Worm (Caenorhabditis elegans): ENCODE measurements around the gene fbxa-78.
"Not testable (repeated sequence)": the region's sequence is repeated elsewhere in the genome, so short reads cannot be mapped to it uniquely, and the experiment has no call there.

Gene fbxa-78

ce11 chrIII:1279197-1279596, 20.9 kb upstream of the fbxa-78 start (continued):
- no peak for TF ChIP-seq ets-5 (GFP tag; IDR thresholded peaks at IDR 0.05)
- no peak for TF ChIP-seq skn-1 (tag; optimal IDR thresholded peaks at IDR 0.05)
- no peak for TF ChIP-seq lin-39 (tag; optimal IDR thresholded peaks at IDR 0.05)
- no peak for TF ChIP-seq blmp-1 (tag; optimal IDR thresholded peaks at IDR 0.05)
- TF ChIP-seq sox-4 (tag; optimal IDR thresholded peaks at IDR 0.05), result no peak
- TF ChIP-seq vab-15 (tag; optimal IDR thresholded peaks at IDR 0.05), result no peak

ce11 chrIII:1275513-1275912, 17.3 kb upstream of the fbxa-78 start, which contains the start of gene fbxa-30:
Gene fbxa-30 (minus strand): TSS chrIII:1275613.
- TF ChIP-seq egl-13 (tag; optimal IDR thresholded peaks at IDR 0.05) (no peak), nhr-12 (tag; optimal IDR thresholded peaks at IDR 0.05) (no peak), ceh-88 (GFP tag; IDR thresholded peaks at IDR 0.05) (no peak), pag-3 (tag; optimal IDR thresholded peaks at IDR 0.05; ENCODE audit: borderline replicate concordance, insufficient read depth) (no peak), rnt-1 (tag; optimal IDR thresholded peaks at IDR 0.05) (no peak)

- no peak for TF ChIP-seq unc-98 (GFP tag; IDR thresholded peaks at IDR 0.05)
- TF ChIP-seq ceh-88 (GFP tag; IDR thresholded peaks at IDR 0.05), result no peak
- peak; percentile 8 for TF ChIP-seq elt-2 (tag; optimal IDR thresholded peaks at IDR 0.05)
- TF ChIP-seq nhr-77 (tag; optimal IDR thresholded peaks at IDR 0.05), result no peak
These were observed 15.5 kb upstream of the fbxa-78 start, which contains the start of gene fbxa-29 for ce11 chrIII:1273655-1274328. Gene fbxa-29 (minus strand): TSS chrIII:1273705.

DNA sequence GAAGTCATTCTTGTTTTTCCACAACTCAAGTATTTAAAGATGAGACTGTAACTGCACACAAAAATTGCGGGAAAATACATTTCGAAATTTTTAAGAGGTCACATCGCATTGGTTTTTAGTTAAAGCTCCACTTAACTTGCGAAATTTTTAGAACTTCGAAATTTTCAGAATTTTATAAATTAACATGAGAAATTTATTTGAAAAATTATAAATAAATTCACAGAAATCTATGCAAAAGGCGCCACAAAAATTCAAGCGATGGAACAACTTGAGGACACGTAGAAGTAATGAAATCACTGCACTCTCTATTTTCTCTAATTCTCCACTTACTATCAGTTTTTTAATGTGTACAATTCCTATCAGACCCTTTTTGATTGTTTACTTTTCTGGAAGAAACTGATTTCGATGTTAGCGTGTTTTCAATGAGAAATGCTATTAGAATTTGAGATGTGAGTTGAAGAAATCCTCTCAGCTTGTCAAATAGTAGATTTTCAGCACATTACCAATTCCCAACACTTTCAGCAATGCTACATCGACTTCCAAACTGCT, 13.2 kb upstream of the fbxa-78 start, which contains the start of gene fbxa-31:
fbxa-31 (minus strand) TSS at position 51 of the 549 bp plus-strand sequence.
- TF ChIP-seq unc-62 (GFP tag; optimal IDR thresholded peaks at IDR 0.05), result no peak
- peak; percentile 24 for TF ChIP-seq elt-2 (tag; optimal IDR thresholded peaks at IDR 0.05)
- TF ChIP-seq lin-35 (GFP tag; optimal IDR thresholded peaks at IDR 0.05), result peak in 1 of 2 experiments; percentile 27
- no peak for TF ChIP-seq efl-1 (optimal IDR thresholded peaks at IDR 0.05)
- peak in 1 of 2 experiments; percentile 26 for TF ChIP-seq efl-1 (GFP tag; optimal IDR thresholded peaks at IDR 0.05 in 1 of 2)
- no peak for TF ChIP-seq ztf-11 (tag; optimal IDR thresholded peaks at IDR 0.05)

DNA sequence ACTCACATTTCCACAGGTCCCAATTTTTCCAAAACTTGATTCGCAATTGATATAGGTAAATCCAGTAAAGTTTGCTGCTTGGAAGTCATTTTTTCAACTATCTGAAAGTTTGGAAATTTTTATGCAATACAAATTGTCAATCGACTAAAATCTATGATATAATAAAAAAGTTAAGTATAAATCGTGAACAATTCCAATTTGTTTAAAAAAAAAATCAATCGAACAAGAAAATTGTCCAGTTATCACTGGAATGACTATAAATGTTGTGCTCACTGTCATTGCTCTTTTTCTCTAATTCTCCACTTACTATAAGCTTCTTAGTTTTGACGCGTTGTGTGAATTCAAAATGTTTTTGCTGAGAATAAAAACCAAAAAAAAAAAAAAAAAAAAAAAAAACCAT, 10.9 kb upstream of the fbxa-78 start, which contains the start of gene fbxa-32:
fbxa-32 (minus strand) TSS at position 101 of the 400 bp plus-strand sequence.
- TF ChIP-seq dsc-1 (tag; optimal IDR thresholded peaks at IDR 0.05) (no peak), irx-1 (tag; optimal IDR thresholded peaks at IDR 0.05) (no peak), elt-2 (tag; optimal IDR thresholded peaks at IDR 0.05) (peak; percentile 16)

- TF ChIP-seq hlh-4, unc-86, jun-1 (tag; optimal IDR thresholded peaks at IDR 0.05): not testable (repeated sequence)
These were observed 8.5 kb upstream of the fbxa-78 start, which contains the start of gene fbxa-151 for ce11 chrIII:1266799-1267198. Gene fbxa-151 (minus strand): TSS chrIII:1266899.

DNA sequence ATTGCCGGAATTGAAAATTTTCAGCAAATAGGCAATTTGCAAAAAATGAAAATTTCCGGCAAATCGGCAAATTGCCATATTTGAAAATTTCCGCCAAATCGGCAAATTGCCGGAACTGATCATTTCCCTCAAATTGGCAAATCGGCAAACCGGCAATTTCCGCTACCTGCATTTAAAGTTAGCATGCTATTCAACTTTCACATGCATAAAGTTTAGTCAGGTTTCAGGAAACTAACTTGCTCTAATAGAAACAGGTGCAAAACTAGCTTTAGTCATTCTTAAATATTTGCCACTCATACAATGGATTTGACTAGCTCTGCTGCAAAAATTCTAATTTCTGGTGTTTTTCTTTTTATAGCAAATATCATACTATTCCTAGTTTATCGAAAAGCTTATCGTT, 5.4 kb upstream of the fbxa-78 start, which contains the start of gene srz-9:
srz-9 (plus strand) TSS at position 301 of the 400 bp plus-strand sequence.
- not testable (repeated sequence) for TF ChIP-seq mab-9 (GFP tag; IDR thresholded peaks at IDR 0.05); nhr-20 (tag; optimal IDR thresholded peaks at IDR 0.05); sptf-1 (tag; optimal IDR thresholded peaks at IDR 0.05)

Data from whole organism, L1 larva.